Fruit fly (Drosophila melanogaster): ENCODE data around the gene CG14785.

The CG14785 gene

DNA sequence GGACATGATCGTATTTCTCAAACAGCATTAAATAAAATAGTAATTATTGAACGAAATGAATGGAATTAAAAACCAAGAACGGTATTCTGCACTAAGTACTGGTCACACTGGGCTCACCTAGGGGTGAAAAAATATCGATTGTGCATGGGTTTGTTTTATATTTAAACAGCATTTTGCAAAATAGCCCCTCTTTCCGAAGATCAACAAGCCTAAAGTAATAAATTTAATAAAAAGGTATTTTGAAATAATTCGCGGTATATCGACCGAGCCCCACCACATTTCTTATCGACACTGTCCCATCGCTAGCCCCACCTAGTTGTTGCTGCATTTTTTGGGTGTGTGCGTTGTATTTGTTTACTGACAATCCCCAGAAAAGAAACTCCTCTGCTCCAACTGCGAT is 13.7 kb upstream of the CG14785 start, which contains the start of gene pck (continued):
- TF ChIP-seq CG7963 (GFP tag; IDR thresholded peaks at IDR 0.05; ENCODE audit: partially characterized antibody) = 0 out of 3 replicates have a peak, but pooled peaks have one; percentile 40
- peak; percentile 28 for TF ChIP-seq CG2875 (GFP tag; optimal IDR thresholded peaks at IDR 0.05)
- peak; percentile 45 for TF ChIP-seq CG12236 (GFP tag; optimal IDR thresholded peaks at IDR 0.05)
- TF ChIP-seq CG14014 (GFP tag; IDR thresholded peaks at IDR 0.05) = no peak
- no peak for TF ChIP-seq Doc2 (GFP tag; IDR thresholded peaks at IDR 0.05)
- peak; percentile 35 for TF ChIP-seq CG15269 (tag; optimal IDR thresholded peaks at IDR 0.05)
- TF ChIP-seq stc (GFP tag; IDR thresholded peaks at IDR 0.05) = peak; percentile 70; the same call in 1 of the 2 replicates
- no peak for TF ChIP-seq wor (GFP tag; IDR thresholded peaks at IDR 0.05)
- no peak for TF ChIP-seq da (GFP tag; optimal IDR thresholded peaks at IDR 0.05)
- peak; percentile 93 for TF ChIP-seq Med (GFP tag)
- TF ChIP-seq CG4282 (GFP tag; optimal IDR thresholded peaks at IDR 0.05) = no peak
- peak; percentile 48; the same call in 1 of the 3 replicates for TF ChIP-seq CG17361 (GFP tag; IDR thresholded peaks at IDR 0.05)
- no peak for TF ChIP-seq pfk (GFP tag; optimal IDR thresholded peaks at IDR 0.05)
- no peak for TF ChIP-seq CG8089 (GFP tag; optimal IDR thresholded peaks at IDR 0.05)
- TF ChIP-seq CG10209 (GFP tag; optimal IDR thresholded peaks at IDR 0.05) = peak; percentile 37
- TF ChIP-seq CG6765 (GFP tag; optimal IDR thresholded peaks at IDR 0.05) = no peak
- TF ChIP-seq trem (tag; optimal IDR thresholded peaks at IDR 0.05) = peak; percentile 77
- peak; percentile 65 for TF ChIP-seq CG34224 (GFP tag; IDR thresholded peaks at IDR 0.05; ENCODE audit: partially characterized antibody)
- peak; percentile 9 for TF ChIP-seq CG18619 (GFP tag; optimal IDR thresholded peaks at IDR 0.05)
- TF ChIP-seq TFAM (GFP tag; optimal IDR thresholded peaks at IDR 0.05) = no peak
- TF ChIP-seq inv (GFP tag; IDR thresholded peaks at IDR 0.05; ENCODE audit: partially characterized antibody) = 0 out of 2 replicates have a peak, but pooled peaks have one; percentile 25
- peak; percentile 59 for TF ChIP-seq CG15696 (tag; optimal IDR thresholded peaks at IDR 0.05)
- TF ChIP-seq dpn (GFP tag; optimal IDR thresholded peaks at IDR 0.05) = peak; percentile 61 to 80
- 0 out of 3 replicates have a peak, but pooled peaks have one; percentile 61 for TF ChIP-seq CG2889 (GFP tag; IDR thresholded peaks at IDR 0.05)
- TF ChIP-seq Awh (GFP tag; IDR thresholded peaks at IDR 0.05) = 0 out of 2 replicates have a peak, but pooled peaks have one; percentile 33
- TF ChIP-seq Scr (GFP tag; IDR thresholded peaks at IDR 0.05; ENCODE audit: partially characterized antibody) = peak; percentile 67
- TF ChIP-seq repo (GFP tag; optimal IDR thresholded peaks at IDR 0.05) = no peak
- TF ChIP-seq Spps (tag; optimal IDR thresholded peaks at IDR 0.05) = peak; percentile 31
- TF ChIP-seq toy (GFP tag; IDR thresholded peaks at IDR 0.05) = no peak
- peak; percentile 82 for TF ChIP-seq CG2120 (GFP tag; optimal IDR thresholded peaks at IDR 0.05)
- no peak for TF ChIP-seq Hey (tag; optimal IDR thresholded peaks at IDR 0.05)
- no peak for TF ChIP-seq luna (GFP tag; optimal IDR thresholded peaks at IDR 0.05)
- TF ChIP-seq crp (GFP tag; optimal IDR thresholded peaks at IDR 0.05) = peak in 1 of 2 experiments; percentile 37
- peak; percentile 32 for TF ChIP-seq cato (GFP tag; optimal IDR thresholded peaks at IDR 0.05; ENCODE audit: borderline replicate concordance)
- TF ChIP-seq CG11093 (GFP tag; IDR thresholded peaks at IDR 0.05) = no peak
- TF ChIP-seq CG15479 (GFP tag; optimal IDR thresholded peaks at IDR 0.05) = no peak
- peak; percentile 77 for TF ChIP-seq CG10267 (tag; optimal IDR thresholded peaks at IDR 0.05)
- TF ChIP-seq sima (GFP tag; optimal IDR thresholded peaks at IDR 0.05) = no peak
- TF ChIP-seq Hr78 (GFP tag; optimal IDR thresholded peaks at IDR 0.05) = no peak
- peak; percentile 81 for TF ChIP-seq CG10462 (GFP tag; optimal IDR thresholded peaks at IDR 0.05)
- no peak for TF ChIP-seq HLHmδ (GFP tag; optimal IDR thresholded peaks at IDR 0.05)
- peak; percentile 52 for TF ChIP-seq CG3281 (GFP tag; optimal IDR thresholded peaks at IDR 0.05)
- TF ChIP-seq Hr3 (GFP tag; optimal IDR thresholded peaks at IDR 0.05) = peak; percentile 63
- TF ChIP-seq dysf (GFP tag; IDR thresholded peaks at IDR 0.05) = peak; percentile 51; the same call in 1 of the 3 replicates
- peak; percentile 42; the same call in 1 of the 2 replicates for TF ChIP-seq CG4404 (GFP tag; IDR thresholded peaks at IDR 0.05)
- TF ChIP-seq CG18764 (GFP tag; optimal IDR thresholded peaks at IDR 0.05) = peak; percentile 65
- TF ChIP-seq CG3847 (GFP tag; IDR thresholded peaks at IDR 0.05) = 0 out of 2 replicates have a peak, but pooled peaks have one; percentile 26
- TF ChIP-seq CG15601 (tag; optimal IDR thresholded peaks at IDR 0.05) = peak; percentile 51
- peak; percentile 4 for TF ChIP-seq Atf-2 (GFP tag; optimal IDR thresholded peaks at IDR 0.05)
- TF ChIP-seq HHEX (GFP tag; optimal IDR thresholded peaks at IDR 0.05) = peak; percentile 6

Measured in whole organism, embryonic.